Fruit fly (Drosophila melanogaster): ENCODE data around the gene CG12379.
A peak's percentile ranks its signal among the peaks of the same experiment; 100 is the strongest.

- TF ChIP-seq psq (GFP tag; optimal IDR thresholded peaks at IDR 0.05) (peak; percentile 73), Sp1 (GFP tag; optimal IDR thresholded peaks at IDR 0.05) (peak; percentile 88), h (GFP tag; optimal IDR thresholded peaks at IDR 0.05) (peak; percentile 90), OdsH (GFP tag; optimal IDR thresholded peaks at IDR 0.05) (peak; percentile 84), pan (optimal IDR thresholded peaks at IDR 0.05) (no peak), dl (GFP tag; optimal IDR thresholded peaks at IDR 0.05; ENCODE audit: insufficient read depth in 1 of 2, partially characterized antibody in 2 of 2) (no peak), Hr78 (GFP tag; optimal IDR thresholded peaks at IDR 0.05) (no peak), woc (GFP tag; optimal IDR thresholded peaks at IDR 0.05) (peak; percentile 33), sv (GFP tag; optimal IDR thresholded peaks at IDR 0.05) (peak; percentile 77), Vsx2 (GFP tag; optimal IDR thresholded peaks at IDR 0.05; ENCODE audit: partially characterized antibody) (no peak), HLH106 (tag; optimal IDR thresholded peaks at IDR 0.05) (peak; percentile 88), GATAd (GFP tag; optimal IDR thresholded peaks at IDR 0.05) (no peak), Myc (optimal IDR thresholded peaks at IDR 0.05) (peak; percentile 59)
Observed at dm6 chrX:15697581-15698208, 36.1 kb downstream of the CG12379 start.
